Worm (Caenorhabditis elegans) whole organism, L2 larva: ENCODE measurements around the gene gon-1.

ENCODE experiments used
- C34F6.9 ChIP-seq: fragments of 150-350 bp; optimal IDR thresholded peaks from 2 replicates; lab custom pipeline; 2014; ENCODE audit warnings: missing biosample characterization, missing genetic modification characterization
- F13H6.1 ChIP-seq: sonication (generic microtip); optimal IDR thresholded peaks from 2 replicates; lab custom pipeline; 2016; ENCODE audit warnings: missing genetic modification characterization, missing compliant biosample characterization
- R02D3.7 ChIP-seq: fragments of 150-350 bp; optimal IDR thresholded peaks from 2 replicates; lab custom pipeline; 2014; ENCODE audit warnings: missing biosample characterization, missing genetic modification characterization
- Y55F3AM.14 ChIP-seq: fragments of 200-800 bp; sonication (Bioruptor generic); optimal IDR thresholded peaks from 2 replicates; lab custom pipeline; 2018; ENCODE audit warnings: mild to moderate bottlenecking, missing genetic modification characterization, missing compliant biosample characterization
- ZK546.5 ChIP-seq: sonication (generic microtip); optimal IDR thresholded peaks from 2 replicates; lab custom pipeline; 2017; ENCODE audit warnings: missing biosample characterization, missing genetic modification characterization
- alr-1 ChIP-seq: fragments of 150-350 bp; optimal IDR thresholded peaks from 2 replicates; lab custom pipeline; 2014; ENCODE audit warnings: missing biosample characterization, missing genetic modification characterization
- aly-2 ChIP-seq: fragments of 150-350 bp; optimal IDR thresholded peaks from 2 replicates; lab custom pipeline; 2014; ENCODE audit warnings: missing biosample characterization, missing genetic modification characterization
- blmp-1 ChIP-seq: sonication (generic microtip); optimal IDR thresholded peaks from 2 replicates; lab custom pipeline; 2017; ENCODE audit warnings: missing genetic modification characterization, mild to moderate bottlenecking, missing compliant biosample characterization, antibody characterized with exemption, moderate library complexity; ENCODE audit not compliant: insufficient read depth
- ceh-16 ChIP-seq: fragments of 150-350 bp; optimal IDR thresholded peaks from 2 replicates; lab custom pipeline; 2014; ENCODE audit warnings: missing biosample characterization, missing genetic modification characterization
- ceh-82 ChIP-seq: fragments of 150-350 bp; optimal IDR thresholded peaks from 2 replicates; lab custom pipeline; 2014; ENCODE audit warnings: missing biosample characterization, missing genetic modification characterization
- crh-2 ChIP-seq: sonication (generic microtip); optimal IDR thresholded peaks from 2 replicates; lab custom pipeline; 2017; ENCODE audit warnings: missing biosample characterization, missing genetic modification characterization
- dmd-4 ChIP-seq: sonication (generic microtip); optimal IDR thresholded peaks from 2 replicates; lab custom pipeline; 2017; ENCODE audit warnings: missing biosample characterization, missing genetic modification characterization
- egl-27 ChIP-seq: sonication (generic microtip); optimal IDR thresholded peaks from 3 replicates; lab custom pipeline; 2017; ENCODE audit warnings: missing biosample characterization, missing genetic modification reagents, missing genetic modification characterization
- elt-1 ChIP-seq: fragments of 150-350 bp; optimal IDR thresholded peaks from 2 replicates; lab custom pipeline; 2014; ENCODE audit warnings: missing biosample characterization, missing genetic modification characterization
- elt-3 ChIP-seq: sonication (generic microtip); optimal IDR thresholded peaks from 2 replicates; lab custom pipeline; 2017; ENCODE audit warnings: missing biosample characterization, missing genetic modification characterization
- fos-1 ChIP-seq: fragments of 150-350 bp; optimal IDR thresholded peaks from 2 replicates; lab custom pipeline; 2014; ENCODE audit warnings: missing biosample characterization, missing genetic modification characterization
- lin-11 ChIP-seq: fragments of 150-350 bp; sonication (generic microtip); optimal IDR thresholded peaks from 2 replicates; lab custom pipeline; 2014; ENCODE audit warnings: missing biosample characterization, missing genetic modification characterization, inconsistent platforms, mixed read lengths
- lin-13 ChIP-seq: fragments of 150-350 bp; optimal IDR thresholded peaks from 2 replicates; lab custom pipeline; 2014; ENCODE audit warnings: missing biosample characterization, missing genetic modification reagents, missing genetic modification characterization
- lin-39 ChIP-seq: fragments of 150-350 bp; optimal IDR thresholded peaks from 2 replicates; lab custom pipeline; 2014; ENCODE audit warnings: missing biosample characterization, missing genetic modification reagents, missing genetic modification characterization
- lsy-2 ChIP-seq, 2 experiments: fragments of 150-350 bp in 1 of 2; sonication (generic microtip) in 1 of 2; optimal IDR thresholded peaks; 2 replicates each; lab custom pipeline; 2014 to 2017; ENCODE audit warnings: missing biosample characterization in 2 of 2, missing genetic modification characterization in 2 of 2
- mab-5 ChIP-seq: fragments of 150-350 bp; optimal IDR thresholded peaks from 2 replicates; lab custom pipeline; 2014; ENCODE audit warnings: missing biosample characterization, missing genetic modification characterization
- mbf-1 ChIP-seq: sonication (generic microtip); optimal IDR thresholded peaks from 2 replicates; lab custom pipeline; 2017; ENCODE audit warnings: missing biosample characterization, missing genetic modification characterization
- mdl-1 ChIP-seq, 2 experiments: fragments of 150-350 bp in 1 of 2; sonication (generic microtip) in 1 of 2; optimal IDR thresholded peaks; 2 replicates each; lab custom pipeline; 2017; ENCODE audit warnings: missing biosample characterization in 2 of 2, missing genetic modification characterization in 2 of 2
- nhr-10 ChIP-seq: sonication (generic microtip); optimal IDR thresholded peaks from 2 replicates; lab custom pipeline; 2017; ENCODE audit warnings: missing biosample characterization, missing genetic modification characterization
- nhr-11 ChIP-seq: fragments of 150-350 bp; optimal IDR thresholded peaks from 2 replicates; lab custom pipeline; 2014; ENCODE audit warnings: missing biosample characterization, missing genetic modification characterization
- nhr-12 ChIP-seq: fragments of 150-350 bp; optimal IDR thresholded peaks from 2 replicates; lab custom pipeline; 2014; ENCODE audit warnings: missing biosample characterization, missing genetic modification characterization
- nhr-129 ChIP-seq: fragments of 150-350 bp; optimal IDR thresholded peaks from 2 replicates; lab custom pipeline; 2014; ENCODE audit warnings: missing biosample characterization, missing genetic modification characterization
- nhr-21 ChIP-seq: fragments of 150-350 bp; optimal IDR thresholded peaks from 2 replicates; lab custom pipeline; 2014; ENCODE audit warnings: missing biosample characterization, missing genetic modification characterization
- nhr-237 ChIP-seq: fragments of 150-350 bp; optimal IDR thresholded peaks from 2 replicates; lab custom pipeline; 2014; ENCODE audit warnings: missing biosample characterization, missing genetic modification characterization
- nhr-25 ChIP-seq: fragments of 150-350 bp; sonication (generic microtip); optimal IDR thresholded peaks from 3 replicates; lab custom pipeline; 2014; ENCODE audit warnings: missing biosample characterization, missing genetic modification characterization
- nhr-77 ChIP-seq: fragments of 150-350 bp; optimal IDR thresholded peaks from 2 replicates; lab custom pipeline; 2014; ENCODE audit warnings: missing biosample characterization, missing genetic modification characterization
- sem-4 ChIP-seq: fragments of 150-350 bp; optimal IDR thresholded peaks from 2 replicates; lab custom pipeline; 2014; ENCODE audit warnings: missing biosample characterization, missing genetic modification reagents, missing genetic modification characterization
- sma-9 ChIP-seq, 2 experiments: fragments of 150-350 bp in 1 of 2; sonication (generic microtip) in 1 of 2; optimal IDR thresholded peaks; 2 replicates each; lab custom pipeline; 2014 to 2016; ENCODE audit warnings: missing genetic modification characterization in 2 of 2, mild to moderate bottlenecking in 1 of 2, missing biosample characterization in 1 of 2, missing compliant biosample characterization in 1 of 2, missing genetic modification reagents in 1 of 2, moderate library complexity in 1 of 2
- snpc-4 ChIP-seq: fragments of 150-350 bp; optimal IDR thresholded peaks from 2 replicates; lab custom pipeline; 2014; ENCODE audit warnings: missing biosample characterization, missing genetic modification characterization
- unc-55 ChIP-seq: fragments of 150-350 bp; sonication (generic microtip); optimal IDR thresholded peaks from 3 replicates; lab custom pipeline; 2014; ENCODE audit warnings: missing biosample characterization, missing genetic modification reagents, missing genetic modification characterization
- ztf-1 ChIP-seq: fragments of 200-800 bp; sonication (Bioruptor generic); conservative IDR thresholded peaks from 2 replicates; pipeline ENCODE4 v1.3.6; 2022; ENCODE audit warnings: missing genetic modification characterization, missing compliant biosample characterization
- ztf-4 ChIP-seq: fragments of 150-350 bp; optimal IDR thresholded peaks from 2 replicates; lab custom pipeline; 2014; ENCODE audit warnings: missing biosample characterization, missing genetic modification characterization

gon-1 gene

ce11 chrIV:9920426-9920825, 32.8 kb downstream of the gon-1 start:
- TF ChIP-seq lin-11 (tag; lab: Kevin White, UChicago) (no peak), nhr-77 (no peak), aly-2 (no peak), Y55F3AM.14 (GFP tag; lab: Kevin White, UChicago) (no peak), mdl-1 (tag; optimal IDR thresholded peaks at IDR 0.05; lab: Kevin White, UChicago) (no peak), sem-4 (tag; lab: Kevin White, UChicago) (no peak), nhr-237 (no peak), sma-9 (GFP tag; optimal IDR thresholded peaks at IDR 0.05; lab: Kevin White, UChicago) (no peak), sma-9 (tag; optimal IDR thresholded peaks at IDR 0.05; lab: Kevin White, UChicago) (no peak), lin-39 (tag; lab: Kevin White, UChicago) (no peak), mbf-1 (tag; lab: Kevin White, UChicago) (no peak), ztf-4 (tag; lab: Kevin White, UChicago) (no peak), nhr-10 (no peak), mab-5 (tag; lab: Kevin White, UChicago) (no peak), elt-3 (tag; lab: Kevin White, UChicago) (no peak), nhr-21 (no peak), unc-55 (GFP tag; lab: Kevin White, UChicago) (no peak), C34F6.9 (tag; lab: Kevin White, UChicago) (no peak), elt-1 (no peak), crh-2 (no peak), snpc-4 (tag; lab: Kevin White, UChicago) (no peak)

ce11 chrIV:9918021-9918420, 35.2 kb downstream of the gon-1 start:
- no peak for TF ChIP-seq ceh-82 (tag; lab: Kevin White, UChicago)
- peak; percentile 45 for TF ChIP-seq nhr-25 (tag; lab: Kevin White, UChicago)
- TF ChIP-seq dmd-4 (tag; lab: Kevin White, UChicago), result no peak
- TF ChIP-seq lsy-2 (tag; optimal IDR thresholded peaks at IDR 0.05; lab: Kevin White, UChicago), result no peak
- no peak for TF ChIP-seq F13H6.1 (tag; lab: Kevin White, UChicago)
- TF ChIP-seq Y55F3AM.14 (GFP tag; lab: Kevin White, UChicago), result peak; percentile 16

- no peak for TF ChIP-seq blmp-1 (tag; lab: Kevin White, UChicago)
- no peak for TF ChIP-seq egl-27 (tag; lab: Kevin White, UChicago)
- no peak for TF ChIP-seq F13H6.1 (tag; lab: Kevin White, UChicago)
- no peak for TF ChIP-seq lin-13 (GFP tag; lab: Kevin White, UChicago)
- no peak for TF ChIP-seq alr-1 (tag; lab: Kevin White, UChicago)
- no peak for TF ChIP-seq lsy-2 (tag; optimal IDR thresholded peaks at IDR 0.05; lab: Kevin White, UChicago)
- TF ChIP-seq ceh-82 (tag; lab: Kevin White, UChicago), result no peak
- TF ChIP-seq dmd-4 (tag; lab: Kevin White, UChicago), result no peak
- TF ChIP-seq C34F6.9 (tag; lab: Kevin White, UChicago), result no peak
- TF ChIP-seq R02D3.7, result no peak
- no peak for TF ChIP-seq nhr-12 (tag; lab: Kevin White, UChicago)
Observed at ce11 chrIV:9916224-9916623, 37.0 kb downstream of the gon-1 start, which contains the start of gene bed-3. TSS of gene bed-3 (plus strand) at chrIV:9916524.

ce11 chrIV:9915128-9915527, 38.1 kb downstream of the gon-1 start:
- no peak for TF ChIP-seq nhr-10
- no peak for TF ChIP-seq alr-1 (tag; lab: Kevin White, UChicago)
- no peak for TF ChIP-seq elt-3 (tag; lab: Kevin White, UChicago)

ce11 chrIV:9913064-9913463, 40.2 kb downstream of the gon-1 start:
- no peak for TF ChIP-seq sem-4 (tag; lab: Kevin White, UChicago)
- TF ChIP-seq ZK546.5 (tag; lab: Kevin White, UChicago), result no peak
- TF ChIP-seq nhr-21, result no peak
- TF ChIP-seq aly-2, result no peak
- no peak for TF ChIP-seq nhr-129 (tag; lab: Kevin White, UChicago)
- no peak for TF ChIP-seq alr-1 (tag; lab: Kevin White, UChicago)
- TF ChIP-seq fos-1 (tag; lab: Kevin White, UChicago), result no peak
- TF ChIP-seq nhr-11 (tag; lab: Kevin White, UChicago), result no peak
- no peak for TF ChIP-seq ztf-1 (GFP tag; lab: Robert Waterston, UW)
- TF ChIP-seq mdl-1 (tag; optimal IDR thresholded peaks at IDR 0.05; lab: Kevin White, UChicago), result no peak
- TF ChIP-seq R02D3.7, result no peak
- TF ChIP-seq lin-13 (GFP tag; lab: Kevin White, UChicago), result no peak
- no peak for TF ChIP-seq blmp-1 (tag; lab: Kevin White, UChicago)
- TF ChIP-seq lin-39 (tag; lab: Kevin White, UChicago), result no peak
- TF ChIP-seq ceh-16, result no peak
- no peak for TF ChIP-seq elt-3 (tag; lab: Kevin White, UChicago)
- TF ChIP-seq ztf-4 (tag; lab: Kevin White, UChicago), result no peak
- TF ChIP-seq C34F6.9 (tag; lab: Kevin White, UChicago), result no peak
- no peak for TF ChIP-seq lin-11 (tag; lab: Kevin White, UChicago)
